Worm (Caenorhabditis elegans): ENCODE measurements around the gene F07D3.3.
"Not testable (repeated sequence)": the region's sequence is repeated elsewhere in the genome, so short reads cannot be mapped to it uniquely, and the experiment has no call there.

The F07D3.3 gene

ce11 chrV:9473924-9474323 is 11.4 kb upstream of the F07D3.3 start:
- TF ChIP-seq unc-62 (GFP tag; optimal IDR thresholded peaks at IDR 0.05) = no peak

- no peak for TF ChIP-seq unc-62 (GFP tag; optimal IDR thresholded peaks at IDR 0.05)
Measured at ce11 chrV:9471675-9472074, 9.2 kb upstream of the F07D3.3 start, which contains the start of gene flp-6. TSS of gene flp-6 (plus strand) at chrV:9471975.

ce11 chrV:9465529-9465928 is 3.0 kb upstream of the F07D3.3 start:
- no peak for TF ChIP-seq unc-62 (GFP tag; optimal IDR thresholded peaks at IDR 0.05)

DNA sequence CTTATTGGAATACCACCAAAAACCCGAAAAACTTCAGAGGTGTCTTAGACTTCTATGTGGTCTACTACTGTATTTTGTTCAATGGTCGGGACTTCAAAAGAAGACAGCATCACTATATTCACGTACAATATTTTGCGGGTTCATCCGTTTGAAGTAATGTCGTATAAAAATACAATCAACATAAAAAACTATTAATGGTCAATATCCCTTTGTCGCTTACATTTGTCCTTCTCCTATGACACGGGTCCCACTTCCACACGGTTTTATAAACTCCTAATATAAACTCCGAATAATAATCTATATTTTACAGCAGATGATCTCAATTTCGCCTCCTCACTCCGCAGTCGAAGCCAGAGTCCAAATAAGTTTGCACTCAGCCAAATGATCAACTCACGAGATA is 5.0 kb downstream of the F07D3.3 start:
- TF ChIP-seq unc-62 (GFP tag; optimal IDR thresholded peaks at IDR 0.05) = no peak

ce11 chrV:9453933-9454332 is 8.6 kb downstream of the F07D3.3 start:
- TF ChIP-seq unc-62 (GFP tag; optimal IDR thresholded peaks at IDR 0.05) = no peak

ce11 chrV:9453333-9453732 is 9.2 kb downstream of the F07D3.3 start:
- TF ChIP-seq unc-62 (GFP tag; optimal IDR thresholded peaks at IDR 0.05) = no peak

ce11 chrV:9451485-9451884 is 11.0 kb downstream of the F07D3.3 start:
- no peak for TF ChIP-seq unc-62 (GFP tag; optimal IDR thresholded peaks at IDR 0.05)

- no peak for TF ChIP-seq unc-62 (GFP tag; optimal IDR thresholded peaks at IDR 0.05)
Measured at ce11 chrV:9444618-9445017, 17.9 kb downstream of the F07D3.3 start.

DNA sequence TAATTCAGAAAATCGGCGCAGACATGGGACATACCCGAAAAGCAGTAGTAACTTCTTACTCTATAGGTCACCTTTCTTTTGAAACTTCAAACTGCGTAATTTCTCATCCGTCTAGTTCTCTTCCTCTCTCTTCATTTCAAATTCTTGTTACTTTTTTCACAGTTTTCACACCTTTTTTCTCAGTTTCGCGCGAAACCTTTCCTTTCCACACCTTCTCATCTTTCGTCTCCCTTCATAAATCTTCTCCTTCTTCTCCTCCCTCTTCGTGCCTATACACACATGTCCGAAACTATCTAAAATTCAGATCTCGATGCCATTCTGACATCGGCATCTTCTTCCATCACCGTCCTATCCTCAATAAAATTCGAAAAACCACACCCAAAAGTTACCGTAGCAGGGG is 18.8 kb downstream of the F07D3.3 start, which contains the start of gene wdr-62:
wdr-62 (plus strand) TSS at position 301 of the 400 bp plus-strand sequence.
- TF ChIP-seq unc-62 (GFP tag; optimal IDR thresholded peaks at IDR 0.05) = no peak

DNA sequence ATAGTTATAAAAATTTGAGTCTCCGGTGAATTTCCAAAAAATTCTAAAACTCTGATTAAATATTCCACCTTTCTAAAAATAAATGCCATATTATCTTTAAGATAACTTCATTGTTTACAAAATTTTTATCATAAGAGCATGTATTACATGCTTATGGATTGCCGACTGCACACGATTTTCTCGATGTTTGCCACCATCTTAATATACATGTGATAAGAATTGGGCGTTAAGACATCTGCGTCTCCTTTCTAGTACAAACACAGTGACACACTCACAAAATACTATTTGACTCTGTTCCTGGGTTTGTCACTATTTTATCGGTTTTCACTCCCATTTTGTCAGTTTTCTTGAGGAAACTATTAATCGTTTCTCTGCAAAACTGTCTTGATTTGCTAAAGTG is 19.4 kb downstream of the F07D3.3 start:
- TF ChIP-seq unc-62 (GFP tag; optimal IDR thresholded peaks at IDR 0.05) = no peak

DNA sequence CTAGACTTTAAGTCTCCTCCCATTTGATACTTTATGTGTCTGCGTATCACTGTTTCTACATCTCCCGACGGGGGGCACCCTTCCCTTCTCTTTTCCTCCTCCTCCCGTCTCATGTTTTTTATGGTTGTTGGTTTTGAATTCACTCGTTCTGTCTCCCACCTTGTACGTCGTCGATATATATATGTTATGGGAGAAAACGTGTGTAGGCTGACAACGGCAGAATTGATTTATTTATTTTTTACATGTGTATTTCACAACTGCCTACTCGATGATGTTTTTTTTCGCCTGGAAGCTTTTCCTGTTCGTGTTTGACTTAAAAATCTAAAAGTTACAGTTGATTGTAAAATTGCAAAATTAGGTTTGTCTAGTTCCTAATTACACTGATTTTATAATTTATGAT is 20.0 kb downstream of the F07D3.3 start:
- TF ChIP-seq unc-62 (GFP tag; optimal IDR thresholded peaks at IDR 0.05) = no peak

DNA sequence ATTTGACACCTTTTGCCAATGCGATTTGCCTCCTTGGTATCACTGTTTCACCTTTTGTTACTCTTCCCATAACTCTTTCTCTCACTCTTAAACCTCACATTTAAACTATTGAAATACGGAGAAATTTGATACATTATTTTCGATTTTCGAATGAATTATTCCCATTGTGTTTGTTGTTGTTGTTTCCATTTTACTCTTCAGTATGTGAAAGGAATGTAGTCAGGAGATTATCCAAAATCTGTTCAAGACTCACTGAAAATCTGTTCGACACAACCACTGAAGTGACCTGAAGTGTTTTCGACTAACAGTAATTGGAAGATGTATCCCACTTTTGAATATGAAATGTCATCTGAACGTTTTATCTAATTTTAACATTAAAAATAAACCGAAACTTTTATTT is 21.5 kb downstream of the F07D3.3 start:
- TF ChIP-seq unc-62 (GFP tag; optimal IDR thresholded peaks at IDR 0.05) = no peak

- TF ChIP-seq unc-62 (GFP tag; optimal IDR thresholded peaks at IDR 0.05) = no peak
Measured at ce11 chrV:9440003-9440319, 22.5 kb downstream of the F07D3.3 start.

DNA sequence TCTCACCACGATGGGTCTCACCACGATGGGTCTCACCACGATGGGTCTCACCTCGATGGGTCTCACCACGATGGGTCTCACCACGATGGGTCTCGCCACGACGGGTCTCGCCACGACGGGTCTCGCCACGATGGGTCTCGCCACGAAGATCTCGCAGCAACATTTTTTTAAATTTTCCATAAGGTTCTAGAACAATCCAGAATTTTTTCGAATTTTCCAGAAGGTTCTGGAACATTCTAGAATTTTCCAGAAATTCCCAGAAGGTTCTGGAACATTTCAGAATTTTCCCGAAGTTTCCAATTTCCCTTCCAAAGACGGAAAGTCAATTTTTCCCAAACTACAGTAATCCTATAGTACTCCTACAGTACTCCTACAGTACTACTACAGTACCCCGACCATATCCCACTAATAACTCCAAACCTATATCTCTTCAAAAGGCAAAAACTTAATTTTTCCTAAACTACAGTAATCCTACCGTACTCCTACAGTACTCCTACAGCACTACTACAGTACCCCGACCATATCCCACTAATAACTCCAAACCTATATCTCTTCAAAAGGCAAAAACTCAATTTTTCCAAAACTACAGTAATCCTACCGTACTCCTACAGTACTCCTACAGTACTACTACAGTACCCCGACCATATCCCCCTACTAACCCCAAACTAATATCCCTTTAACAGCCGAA is 23.0 kb downstream of the F07D3.3 start, which contains the start of gene Y54B9A.1:
Y54B9A.1 (minus strand) TSS at position 235 of the 688 bp plus-strand sequence.
- not testable (repeated sequence) for TF ChIP-seq unc-62 (GFP tag; optimal IDR thresholded peaks at IDR 0.05)

DNA sequence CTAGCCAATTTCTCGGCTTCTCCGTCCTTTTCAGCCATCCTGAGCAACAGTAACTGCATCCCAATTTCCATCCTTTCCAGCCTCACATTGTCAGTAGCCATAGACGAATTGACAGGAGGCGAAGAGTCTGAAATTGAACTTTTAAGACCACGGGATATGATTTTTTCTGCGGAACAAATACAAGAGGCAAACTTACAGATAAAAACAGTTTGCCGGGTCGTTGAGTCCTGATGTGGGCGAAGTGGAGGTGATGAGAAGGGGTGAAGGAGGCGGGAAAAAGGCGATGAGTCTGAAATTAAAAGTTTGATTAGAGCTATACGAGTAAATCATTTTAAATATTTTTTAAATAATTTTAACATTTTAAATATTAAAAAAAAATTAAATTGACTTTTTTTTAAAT is 35.4 kb downstream of the F07D3.3 start, which contains the start of gene F36D4.6:
F36D4.6 (minus strand) TSS at position 101 of the 400 bp plus-strand sequence.
- TF ChIP-seq unc-62 (GFP tag; optimal IDR thresholded peaks at IDR 0.05) = no peak

DNA sequence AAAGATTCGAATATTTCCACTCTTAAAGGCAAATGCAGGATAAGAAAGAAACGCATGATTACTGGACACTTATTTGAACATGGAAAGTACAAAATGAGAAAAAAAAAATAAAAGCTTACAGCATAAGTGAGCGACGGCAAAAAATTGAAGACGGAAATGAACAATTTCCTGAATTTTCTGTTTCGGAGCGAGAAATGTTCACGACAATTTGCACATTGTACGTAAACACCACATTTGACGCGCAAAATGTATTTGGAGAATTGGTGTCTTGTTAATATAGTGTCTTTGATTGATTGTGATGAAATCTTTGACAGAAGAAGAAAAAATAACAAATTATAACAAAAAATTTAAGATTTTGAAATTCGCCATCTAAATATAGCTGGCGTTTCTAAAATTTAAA is 36.9 kb downstream of the F07D3.3 start, which contains the start of gene F36D4.5:
F36D4.5 (minus strand) TSS at position 225 of the 400 bp plus-strand sequence.
- no peak for TF ChIP-seq unc-62 (GFP tag; optimal IDR thresholded peaks at IDR 0.05)

DNA sequence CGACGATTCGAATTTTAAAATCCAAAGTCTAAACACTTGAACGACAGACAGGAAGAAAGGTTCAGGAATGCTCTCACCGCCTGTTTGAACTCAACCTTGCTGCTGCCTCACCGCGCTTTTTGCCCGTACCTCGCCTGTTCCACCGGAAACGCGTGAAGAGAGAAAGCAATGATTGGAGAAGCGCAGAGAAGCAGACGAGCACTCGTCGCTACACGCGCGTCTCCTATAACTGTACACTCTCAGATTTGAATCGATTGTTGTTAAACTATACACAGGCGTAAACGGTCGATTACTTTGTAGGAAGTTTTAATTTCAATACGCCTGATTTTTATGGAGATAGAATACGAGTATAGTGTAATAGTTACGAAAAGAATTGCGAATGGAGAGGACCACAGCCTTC is 38.0 kb downstream of the F07D3.3 start:
- no peak for TF ChIP-seq unc-62 (GFP tag; optimal IDR thresholded peaks at IDR 0.05)

DNA sequence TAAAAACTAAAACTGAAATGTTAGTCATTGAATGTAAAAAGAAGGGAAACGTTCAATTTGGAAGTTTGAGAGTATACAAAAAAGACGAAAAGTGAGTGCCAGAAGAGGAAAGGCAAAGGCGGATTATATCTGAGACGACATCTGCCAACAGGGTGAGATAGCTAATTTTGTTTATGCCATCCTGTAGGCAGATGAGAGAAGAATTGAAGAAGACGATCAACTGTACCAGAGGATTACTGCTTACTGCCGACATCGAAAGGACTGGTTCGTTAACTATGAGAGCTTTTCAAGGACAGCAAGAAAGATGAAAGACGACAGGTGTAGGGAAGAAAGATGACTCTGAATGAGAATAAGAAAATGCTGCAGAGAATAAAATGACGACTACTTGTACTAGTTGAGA is 39.0 kb downstream of the F07D3.3 start:
- no peak for TF ChIP-seq unc-62 (GFP tag; optimal IDR thresholded peaks at IDR 0.05)

All from whole organism, dauer.